Worm (Caenorhabditis elegans) whole organism, L4/young adult: Measurements from ENCODE around the gene sas-5.

ENCODE experiments used
- W03F9.2 ChIP-seq: fragments of 150-350 bp; optimal IDR thresholded peaks from 2 replicates; lab custom pipeline; 2014; ENCODE audit warnings: missing biosample characterization, missing genetic modification characterization
- dao-5 ChIP-seq: sonication (generic microtip); optimal IDR thresholded peaks from 2 replicates; lab custom pipeline; 2016; ENCODE audit warnings: missing genotype, missing genetic modification characterization, moderate library complexity, missing compliant biosample characterization
- him-1 ChIP-seq: sonication (generic microtip); optimal IDR thresholded peaks from 2 replicates; lab custom pipeline; 2016; ENCODE audit warnings: missing genotype, missing genetic modification reagents, missing genetic modification characterization, missing compliant biosample characterization

DNA sequence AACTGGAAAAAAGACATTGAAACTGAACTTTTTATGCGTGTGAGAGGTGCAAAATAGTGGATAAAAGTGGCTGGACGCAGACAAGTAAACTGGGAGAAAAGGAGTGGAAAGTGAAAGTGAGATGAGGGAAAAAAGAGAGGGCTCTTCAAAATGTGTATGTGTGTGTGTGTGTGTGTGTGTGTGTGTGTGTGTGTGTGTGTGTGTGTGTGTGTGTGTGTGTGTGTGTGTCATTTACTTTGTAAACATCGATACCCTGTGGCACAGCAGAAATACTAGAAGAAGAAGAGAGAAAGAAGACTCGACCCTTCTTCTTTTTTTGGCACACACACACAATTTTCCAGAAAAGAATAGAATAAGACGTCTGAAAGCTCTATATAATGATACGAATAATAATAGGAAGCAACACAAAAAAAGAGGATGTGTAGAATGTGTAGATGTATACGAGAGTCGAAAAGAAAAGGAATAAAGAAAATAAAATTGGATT lies 28.1 kb downstream of the sas-5 start:
- TF ChIP-seq him-1 (tag; lab: Kevin White, UChicago) (no peak), W03F9.2 (tag; lab: Kevin White, UChicago) (no peak), dao-5 (tag; lab: Kevin White, UChicago) (no peak)
